Worm (Caenorhabditis elegans): Measurements from ENCODE around the gene B0303.11.

- no peak for TF ChIP-seq ref-1 (GFP tag; conservative IDR thresholded peaks at IDR 0.05)
- TF ChIP-seq klf-2 (GFP tag; conservative IDR thresholded peaks at IDR 0.05): no peak
- TF ChIP-seq flt-1 (GFP tag; IDR thresholded peaks at IDR 0.05): no peak
- no peak for TF ChIP-seq tab-1 (GFP tag; IDR thresholded peaks at IDR 0.05)
- no peak for TF ChIP-seq T22C8.4 (GFP tag; IDR thresholded peaks at IDR 0.05)
- TF ChIP-seq ztf-29 (GFP tag; IDR thresholded peaks at IDR 0.05): no peak
These were observed 51.8 kb downstream of the B0303.11 start for ce11 chrIII:8658367-8658761.
